Fruit fly (Drosophila melanogaster): ENCODE results near the gene para.
A peak's percentile ranks its signal among the peaks of the same experiment; 100 is the strongest.

The para gene

DNA sequence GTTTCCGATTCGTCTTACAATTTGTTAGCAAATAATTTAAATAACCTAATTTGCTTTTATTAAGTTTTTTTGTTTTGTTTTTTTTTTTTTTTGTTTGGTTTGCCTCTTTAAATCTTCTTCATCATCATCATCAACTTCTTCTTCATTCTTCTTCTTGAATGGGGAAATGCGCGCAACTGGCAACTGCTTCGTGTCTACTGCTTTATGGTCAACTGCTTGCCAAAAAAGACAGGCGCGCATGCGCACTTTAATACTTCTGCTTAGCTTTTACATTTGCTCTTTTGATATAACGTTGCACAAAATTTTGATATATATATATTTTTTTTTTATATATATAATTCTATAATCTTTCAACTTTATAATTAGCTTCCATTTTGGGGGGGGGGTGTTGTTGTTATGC lies 32.5 kb upstream of the para start:
- TF ChIP-seq klu (GFP tag; IDR thresholded peaks at IDR 0.05) (no peak), slp2 (GFP tag; optimal IDR thresholded peaks at IDR 0.05) (no peak), CG10543 (GFP tag; optimal IDR thresholded peaks at IDR 0.05) (no peak), disco-r (GFP tag; optimal IDR thresholded peaks at IDR 0.05) (no peak), unpg (GFP tag; optimal IDR thresholded peaks at IDR 0.05) (no peak), CG17385 (GFP tag; optimal IDR thresholded peaks at IDR 0.05) (peak; percentile 56), CG31365 (tag; optimal IDR thresholded peaks at IDR 0.05) (peak; percentile 84), Dfd (GFP tag; optimal IDR thresholded peaks at IDR 0.05) (peak in 1 of 2 experiments; percentile 23), p53 (GFP tag; optimal IDR thresholded peaks at IDR 0.05) (no peak), row (GFP tag; IDR thresholded peaks at IDR 0.05) (no peak), CG9797 (GFP tag; optimal IDR thresholded peaks at IDR 0.05) (no peak), ewg (GFP tag; optimal IDR thresholded peaks at IDR 0.05) (peak; percentile 38), CG9437 (GFP tag; optimal IDR thresholded peaks at IDR 0.05) (no peak), CG6175 (GFP tag; IDR thresholded peaks at IDR 0.05) (no peak), salm (tag; optimal IDR thresholded peaks at IDR 0.05) (no peak), CG30431 (GFP tag; optimal IDR thresholded peaks at IDR 0.05) (no peak), org-1 (GFP tag; optimal IDR thresholded peaks at IDR 0.05) (no peak), croc (GFP tag; conservative IDR thresholded peaks at IDR 0.05) (no peak), zen (tag; optimal IDR thresholded peaks at IDR 0.05) (no peak), CG8290 (GFP tag; optimal IDR thresholded peaks at IDR 0.05) (peak; percentile 90), CG8290 (tag; optimal IDR thresholded peaks at IDR 0.05) (peak in 1 of 2 experiments; percentile 4), stwl (tag; optimal IDR thresholded peaks at IDR 0.05) (peak; percentile 50), CG18476 (GFP tag; optimal IDR thresholded peaks at IDR 0.05) (no peak), gsb-n (tag; optimal IDR thresholded peaks at IDR 0.05) (no peak), HLHmδ (GFP tag; optimal IDR thresholded peaks at IDR 0.05) (no peak), tna (GFP tag; IDR thresholded peaks at IDR 0.05; ENCODE audit: partially characterized antibody) (no peak), lola (GFP tag; optimal IDR thresholded peaks at IDR 0.05) (no peak), kni (GFP tag; optimal IDR thresholded peaks at IDR 0.05) (no peak), Aef1 (GFP tag; IDR thresholded peaks at IDR 0.05) (no peak), Lim3 (GFP tag; IDR thresholded peaks at IDR 0.05) (no peak), nom (GFP tag; optimal IDR thresholded peaks at IDR 0.05) (no peak), crp (GFP tag; optimal IDR thresholded peaks at IDR 0.05) (no peak), CG11085 (GFP tag; IDR thresholded peaks at IDR 0.05) (no peak), cas (GFP tag; IDR thresholded peaks at IDR 0.05) (no peak), B-H1 (GFP tag; IDR thresholded peaks at IDR 0.05) (no peak)

DNA sequence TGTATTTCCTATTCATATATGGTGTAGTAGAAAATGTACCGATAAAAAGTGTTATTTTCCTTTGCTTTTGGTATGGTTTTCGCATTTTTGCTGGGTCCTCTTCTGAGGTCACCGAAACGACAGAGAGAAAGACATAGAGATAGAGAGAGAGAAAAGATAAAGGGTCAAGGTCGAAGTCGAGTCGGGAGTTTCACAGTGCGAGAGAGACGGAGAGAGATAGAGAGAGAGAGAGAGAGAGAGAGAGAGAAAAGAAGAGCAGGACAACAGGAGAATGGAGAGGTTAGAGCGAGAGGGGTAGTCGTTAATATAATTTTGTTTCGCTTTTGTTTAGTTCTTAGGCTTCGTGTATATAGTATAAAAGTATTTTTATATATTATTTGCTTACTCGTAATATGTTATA lies 29.4 kb upstream of the para start:
- TF ChIP-seq abd-A (tag; optimal IDR thresholded peaks at IDR 0.05), result no peak
- TF ChIP-seq Nf-YC (tag; optimal IDR thresholded peaks at IDR 0.05), result peak; percentile 39
- TF ChIP-seq CG16815 (GFP tag; optimal IDR thresholded peaks at IDR 0.05), result no peak
- no peak for TF ChIP-seq Dfd (GFP tag; optimal IDR thresholded peaks at IDR 0.05)
- TF ChIP-seq Gsc (GFP tag; IDR thresholded peaks at IDR 0.05), result no peak
- no peak for TF ChIP-seq CG15011 (GFP tag; optimal IDR thresholded peaks at IDR 0.05)
- TF ChIP-seq CG2199 (GFP tag; IDR thresholded peaks at IDR 0.05), result 0 out of 3 replicates have a peak, but pooled peaks have one; percentile 34
- TF ChIP-seq CG15479 (GFP tag; optimal IDR thresholded peaks at IDR 0.05), result no peak
- TF ChIP-seq CG6791 (GFP tag; IDR thresholded peaks at IDR 0.05; ENCODE audit: partially characterized antibody), result no peak
- TF ChIP-seq tgo (GFP tag; IDR thresholded peaks at IDR 0.05), result no peak
- no peak for TF ChIP-seq p53 (GFP tag; optimal IDR thresholded peaks at IDR 0.05)
- no peak for TF ChIP-seq lab (GFP tag; optimal IDR thresholded peaks at IDR 0.05)
- TF ChIP-seq gro (GFP tag; optimal IDR thresholded peaks at IDR 0.05), result no peak
- TF ChIP-seq Trl (optimal IDR thresholded peaks at IDR 0.05), result peak; percentile 21 to 60
- no peak for TF ChIP-seq Trl (GFP tag; optimal IDR thresholded peaks at IDR 0.05)
- TF ChIP-seq CG10321 (GFP tag; IDR thresholded peaks at IDR 0.05), result peak; percentile 86
- TF ChIP-seq Hr78 (GFP tag; optimal IDR thresholded peaks at IDR 0.05), result peak in 1 of 2 experiments; percentile 81
- TF ChIP-seq CG1832 (GFP tag; optimal IDR thresholded peaks at IDR 0.05), result peak; percentile 90
- no peak for TF ChIP-seq Rfx (GFP tag; IDR thresholded peaks at IDR 0.05)
- TF ChIP-seq ftz-f1 (GFP tag; optimal IDR thresholded peaks at IDR 0.05), result peak; percentile 15

All from whole organism, embryonic.